Worm (Caenorhabditis elegans) whole organism, mixed stage, embryonic: ENCODE measurements around the gene DC2.5.

Experiments
- mab-5 ChIP-seq: fragments of 150-350 bp; optimal IDR thresholded peaks from 2 replicates; lab custom pipeline; 2014; ENCODE audit warnings: missing biosample characterization, missing genetic modification characterization
- nhr-237 ChIP-seq: fragments of 150-350 bp; optimal IDR thresholded peaks from 2 replicates; lab custom pipeline; 2014; ENCODE audit warnings: missing biosample characterization, missing genetic modification characterization
- nhr-28 ChIP-seq: fragments of 150-350 bp; optimal IDR thresholded peaks from 2 replicates; lab custom pipeline; 2014; ENCODE audit warnings: missing biosample characterization, missing genetic modification characterization
- pha-4 ChIP-seq: fragments of 150-350 bp; optimal IDR thresholded peaks from 2 replicates; lab custom pipeline; 2018; ENCODE audit warnings: missing biosample characterization, missing genetic modification reagents, missing genetic modification characterization
- snpc-4 ChIP-seq: fragments of 150-350 bp; optimal IDR thresholded peaks from 2 replicates; lab custom pipeline; 2014; ENCODE audit warnings: missing biosample characterization, missing genetic modification characterization
- unc-39 ChIP-seq: fragments of 150-350 bp; optimal IDR thresholded peaks from 2 replicates; lab custom pipeline; 2014; ENCODE audit warnings: missing biosample characterization, missing genetic modification characterization
- unc-62 ChIP-seq: fragments of 150-350 bp; optimal IDR thresholded peaks from 2 replicates; lab custom pipeline; 2014; ENCODE audit warnings: missing biosample characterization, missing genetic modification reagents, missing genetic modification characterization

DNA sequence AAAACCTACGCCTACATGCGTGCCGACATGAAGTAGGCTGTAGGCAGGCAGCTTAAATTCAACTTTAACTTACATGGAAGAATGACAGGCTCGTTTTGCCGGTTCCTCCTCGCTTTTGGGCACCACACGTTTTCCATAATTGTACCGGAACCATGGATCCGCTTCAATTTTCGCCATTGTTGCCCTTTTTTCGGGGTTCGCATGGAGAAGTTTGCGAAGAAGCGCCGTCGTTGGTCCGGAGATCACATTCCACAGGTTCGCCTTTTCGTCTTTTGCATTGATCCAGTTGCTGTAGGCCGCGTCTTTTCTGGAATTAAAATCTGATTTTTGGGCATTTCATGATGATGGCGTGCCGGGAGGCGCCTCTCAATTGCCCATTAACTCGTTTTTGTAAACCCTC, 24.4 kb upstream of the DC2.5 start:
- TF ChIP-seq nhr-237 (tag; lab: Kevin White, UChicago) (no peak), unc-39 (tag; lab: Kevin White, UChicago) (no peak), pha-4 (tag; lab: Kevin White, UChicago) (no peak), snpc-4 (no peak), nhr-28 (tag; lab: Kevin White, UChicago) (no peak), mab-5 (tag; lab: Kevin White, UChicago) (no peak), unc-62 (no peak)
